Fruit fly (Drosophila melanogaster) whole organism, adult: Measurements from ENCODE around the gene Muc68Ca.

Experiments used
- CG11617 ChIP-seq: fragments of 200-800 bp; sonication (Bioruptor generic); optimal IDR thresholded peaks from 2 replicates; lab custom pipeline; 2017; ENCODE audit warnings: mild to moderate bottlenecking, missing biosample characterization, missing genetic modification reagents, missing genetic modification characterization
- CG12768 ChIP-seq: fragments of 200-800 bp; sonication (Bioruptor generic); optimal IDR thresholded peaks from 2 replicates; lab custom pipeline; 2017; ENCODE audit warnings: missing biosample characterization, missing genetic modification characterization, mild to moderate bottlenecking, moderate library complexity, missing genetic modification reagents
- CG14711 ChIP-seq: fragments of 200-800 bp; sonication (Bioruptor generic); optimal IDR thresholded peaks from 2 replicates; lab custom pipeline; 2018; ENCODE audit warnings: missing biosample characterization, mild to moderate bottlenecking, missing genetic modification characterization, moderate library complexity
- CG1620 ChIP-seq: fragments of 200-800 bp; sonication (Bioruptor generic); optimal IDR thresholded peaks from 2 replicates; lab custom pipeline; 2016; ENCODE audit warnings: missing biosample characterization, missing genetic modification characterization
- CG33017 ChIP-seq: fragments of 200-800 bp; sonication (Bioruptor generic); optimal IDR thresholded peaks from 2 replicates; lab custom pipeline; 2018; ENCODE audit warnings: missing biosample characterization, mild to moderate bottlenecking, missing genetic modification characterization, moderate library complexity
- CG5204 ChIP-seq: fragments of 200-800 bp; sonication (Bioruptor generic); optimal IDR thresholded peaks from 2 replicates; lab custom pipeline; 2016; ENCODE audit warnings: missing biosample characterization, missing genetic modification characterization
- CG7045 ChIP-seq: fragments of 200-800 bp; sonication (Bioruptor generic); optimal IDR thresholded peaks from 2 replicates; lab custom pipeline; 2017; ENCODE audit warnings: missing biosample characterization, mild to moderate bottlenecking, missing genetic modification characterization
- CG7101 ChIP-seq: fragments of 200-800 bp; sonication (Bioruptor generic); optimal IDR thresholded peaks from 2 replicates; lab custom pipeline; 2018; ENCODE audit warnings: missing biosample characterization, mild to moderate bottlenecking, missing genetic modification characterization, moderate library complexity
- Clk ChIP-seq: fragments of 200-800 bp; sonication (Bioruptor generic); optimal IDR thresholded peaks from 2 replicates; lab custom pipeline; 2017; ENCODE audit warnings: missing biosample characterization, missing genetic modification characterization
- Crg-1 ChIP-seq: fragments of 200-800 bp; sonication (Bioruptor generic); optimal IDR thresholded peaks from 2 replicates; lab custom pipeline; 2016; ENCODE audit warnings: missing biosample characterization, missing genetic modification characterization
- Hr96 ChIP-seq: fragments of 200-800 bp; sonication (Bioruptor generic); optimal IDR thresholded peaks from 2 replicates; lab custom pipeline; 2016; ENCODE audit warnings: missing biosample characterization, missing genetic modification characterization
- Mnt ChIP-seq: fragments of 200-800 bp; sonication (Bioruptor generic); optimal IDR thresholded peaks from 2 replicates; lab custom pipeline; 2016; ENCODE audit warnings: missing biosample characterization, mild to moderate bottlenecking, missing genetic modification characterization
- bab1 ChIP-seq: fragments of 200-800 bp; sonication (Bioruptor generic); optimal IDR thresholded peaks from 3 replicates; lab custom pipeline; 2019; ENCODE audit warnings: missing biosample characterization, mild to moderate bottlenecking, missing genetic modification characterization, moderate library complexity
- cic ChIP-seq: fragments of 200-800 bp; sonication (Bioruptor generic); optimal IDR thresholded peaks from 2 replicates; lab custom pipeline; 2017; ENCODE audit warnings: missing biosample characterization, mild to moderate bottlenecking, missing genetic modification characterization, moderate library complexity
- cnc ChIP-seq, 2 experiments: fragments of >200 bp; optimal IDR thresholded peaks; 2 replicates each; lab custom pipeline; 2017
- kay ChIP-seq: fragments of 200-800 bp; sonication (Bioruptor generic); peaks from one replicate; lab custom pipeline; 2016; ENCODE audit warnings: missing biosample characterization, missing genetic modification characterization, borderline replicate concordance
- ovo ChIP-seq: fragments of 200-800 bp; sonication (Bioruptor generic); optimal IDR thresholded peaks from 2 replicates; lab custom pipeline; 2016; ENCODE audit warnings: missing biosample characterization, missing genetic modification characterization
- pad ChIP-seq: fragments of 200-800 bp; sonication (Bioruptor generic); optimal IDR thresholded peaks from 3 replicates; lab custom pipeline; 2017; ENCODE audit warnings: missing biosample characterization, missing genetic modification characterization, mild to moderate bottlenecking, moderate library complexity, missing genetic modification reagents
- tj ChIP-seq: fragments of 200-800 bp; sonication (Bioruptor generic); optimal IDR thresholded peaks from 3 replicates; lab custom pipeline; 2017; ENCODE audit warnings: missing biosample characterization, mild to moderate bottlenecking, missing genetic modification characterization, moderate library complexity
- toe ChIP-seq: fragments of 200-800 bp; sonication (Bioruptor generic); optimal IDR thresholded peaks from 2 replicates; lab custom pipeline; 2016; ENCODE audit warnings: missing biosample characterization, missing genetic modification characterization

The Muc68Ca gene

dm6 chr3L:11631092-11631491, 11.2 kb upstream of the Muc68Ca start, which contains the start of gene CG32091:
Gene CG32091 (plus strand): TSS chr3L:11631392.
- TF ChIP-seq kay (GFP tag; lab: Kevin White, UChicago) (peak; percentile 18), cic (no peak), CG14711 (tag; lab: Kevin White, UChicago) (no peak), bab1 (GFP tag; lab: Kevin White, UChicago) (no peak), tj (GFP tag; lab: Kevin White, UChicago) (peak; percentile 40), CG12768 (GFP tag; lab: Kevin White, UChicago) (peak; percentile 1)

dm6 chr3L:11630684-11631083, 10.8 kb upstream of the Muc68Ca start:
- TF ChIP-seq CG7101 (tag; lab: Kevin White, UChicago), result peak; percentile 5
- TF ChIP-seq CG11617 (GFP tag; lab: Kevin White, UChicago), result no peak
- peak; percentile 70 for TF ChIP-seq kay (GFP tag; lab: Kevin White, UChicago)
- TF ChIP-seq Mnt (GFP tag; lab: Kevin White, UChicago), result peak; percentile 13
- peak; percentile 32 for TF ChIP-seq CG14711 (tag; lab: Kevin White, UChicago)
- no peak for TF ChIP-seq CG1620
- TF ChIP-seq cic, result no peak

- peak; percentile 24 for TF ChIP-seq CG11617 (GFP tag; lab: Kevin White, UChicago)
- peak; percentile 77 for TF ChIP-seq CG12768 (GFP tag; lab: Kevin White, UChicago)
- TF ChIP-seq tj (GFP tag; lab: Kevin White, UChicago), result peak; percentile 83
- no peak for TF ChIP-seq ovo (GFP tag; lab: Kevin White, UChicago)
- peak; percentile 58 for TF ChIP-seq toe (GFP tag; lab: Kevin White, UChicago)
- TF ChIP-seq pad, result no peak
- TF ChIP-seq CG7045 (GFP tag; lab: Kevin White, UChicago), result no peak
- TF ChIP-seq Clk (GFP tag; lab: Kevin White, UChicago), result no peak
- TF ChIP-seq CG33017, result peak; percentile 0
- TF ChIP-seq kay (GFP tag; lab: Kevin White, UChicago), result peak; percentile 29
- TF ChIP-seq bab1 (GFP tag; lab: Kevin White, UChicago), result peak; percentile 48
- no peak for TF ChIP-seq Hr96 (GFP tag; lab: Kevin White, UChicago)
- TF ChIP-seq CG5204 (GFP tag; lab: Kevin White, UChicago), result no peak
- TF ChIP-seq cic, result no peak
- no peak for TF ChIP-seq CG1620
- no peak for TF ChIP-seq Crg-1 (GFP tag; lab: Kevin White, UChicago)
- peak; percentile 26 for TF ChIP-seq Mnt (GFP tag; lab: Kevin White, UChicago)
- TF ChIP-seq CG14711 (tag; lab: Kevin White, UChicago), result peak; percentile 14
- TF ChIP-seq CG7101 (tag; lab: Kevin White, UChicago), result peak; percentile 24
- no peak for TF ChIP-seq cnc (optimal IDR thresholded peaks at IDR 0.05; lab: Kevin White, UChicago)
These were observed 8.1 kb upstream of the Muc68Ca start, which contains the start of gene Apt1 for dm6 chr3L:11627819-11628483. Gene Apt1 (plus strand): TSS chr3L:11628037.

dm6 chr3L:11626229-11626826, 6.4 kb upstream of the Muc68Ca start, which contains the start of gene PCID2:
Gene PCID2 (plus strand): TSS chr3L:11626441.
- TF ChIP-seq Crg-1 (GFP tag; lab: Kevin White, UChicago) (no peak), ovo (GFP tag; lab: Kevin White, UChicago) (no peak), bab1 (GFP tag; lab: Kevin White, UChicago) (no peak), Hr96 (GFP tag; lab: Kevin White, UChicago) (no peak), CG14711 (tag; lab: Kevin White, UChicago) (no peak), kay (GFP tag; lab: Kevin White, UChicago) (no peak), CG1620 (no peak), CG33017 (no peak), cnc (optimal IDR thresholded peaks at IDR 0.05; lab: Kevin White, UChicago) (no peak), pad (no peak), CG5204 (GFP tag; lab: Kevin White, UChicago) (no peak), CG7101 (tag; lab: Kevin White, UChicago) (no peak)

dm6 chr3L:11625634-11626175, 5.8 kb upstream of the Muc68Ca start, which contains the start of gene CG6083:
Gene CG6083 (minus strand): TSS chr3L:11626125.
- no peak for TF ChIP-seq bab1 (GFP tag; lab: Kevin White, UChicago)
- no peak for TF ChIP-seq pad
- TF ChIP-seq kay (GFP tag; lab: Kevin White, UChicago), result peak; percentile 67

dm6 chr3L:11624281-11624680, 4.4 kb upstream of the Muc68Ca start, which contains the start of gene Akr1B:
Gene Akr1B (minus strand): TSS chr3L:11624381.
- TF ChIP-seq CG7101 (tag; lab: Kevin White, UChicago), result no peak
- no peak for TF ChIP-seq Clk (GFP tag; lab: Kevin White, UChicago)
- no peak for TF ChIP-seq tj (GFP tag; lab: Kevin White, UChicago)
- TF ChIP-seq cic, result no peak
- TF ChIP-seq Mnt (GFP tag; lab: Kevin White, UChicago), result no peak
- no peak for TF ChIP-seq CG7045 (GFP tag; lab: Kevin White, UChicago)
- TF ChIP-seq Crg-1 (GFP tag; lab: Kevin White, UChicago), result no peak
- no peak for TF ChIP-seq kay (GFP tag; lab: Kevin White, UChicago)
- TF ChIP-seq CG11617 (GFP tag; lab: Kevin White, UChicago), result no peak
- no peak for TF ChIP-seq toe (GFP tag; lab: Kevin White, UChicago)
- TF ChIP-seq CG1620, result no peak
- TF ChIP-seq pad, result no peak
- TF ChIP-seq bab1 (GFP tag; lab: Kevin White, UChicago), result no peak
- TF ChIP-seq Hr96 (GFP tag; lab: Kevin White, UChicago), result no peak
